Fruit fly (Drosophila melanogaster): Measurements from ENCODE around the gene CG5888.

Gene CG5888

dm6 chr2L:16492617-16493203 is 44.4 kb upstream of the CG5888 start (continued):
- peak; percentile 28 for TF ChIP-seq CG10654 (GFP tag; optimal IDR thresholded peaks at IDR 0.05)
- peak; percentile 83 for TF ChIP-seq az2 (GFP tag; optimal IDR thresholded peaks at IDR 0.05)
- peak; percentile 44; the same call in 1 of the 2 replicates for TF ChIP-seq CG9932 (GFP tag; IDR thresholded peaks at IDR 0.05)
- 0 out of 2 replicates have a peak, but pooled peaks have one; percentile 39 for TF ChIP-seq rib (GFP tag; IDR thresholded peaks at IDR 0.05)
- peak; percentile 37 for TF ChIP-seq Camta (GFP tag; optimal IDR thresholded peaks at IDR 0.05)
- TF ChIP-seq esg (GFP tag; conservative IDR thresholded peaks at IDR 0.05): peak; percentile 63
- peak; percentile 41 for TF ChIP-seq Deaf1 (tag; optimal IDR thresholded peaks at IDR 0.05)
- no peak for TF ChIP-seq CG9797 (GFP tag; optimal IDR thresholded peaks at IDR 0.05)
- TF ChIP-seq CG13123 (GFP tag; optimal IDR thresholded peaks at IDR 0.05): peak; percentile 51
- no peak for TF ChIP-seq ab (GFP tag; optimal IDR thresholded peaks at IDR 0.05)
- peak; percentile 83 for TF ChIP-seq lbe (GFP tag; optimal IDR thresholded peaks at IDR 0.05)
- no peak for TF ChIP-seq toy (GFP tag; IDR thresholded peaks at IDR 0.05)
- TF ChIP-seq zen (tag; optimal IDR thresholded peaks at IDR 0.05): peak; percentile 69
- no peak for TF ChIP-seq aop (GFP tag; IDR thresholded peaks at IDR 0.05)
- TF ChIP-seq CG12769 (tag; optimal IDR thresholded peaks at IDR 0.05): peak; percentile 79
- 0 out of 2 replicates have a peak, but pooled peaks have one; percentile 46 for TF ChIP-seq sim (GFP tag; IDR thresholded peaks at IDR 0.05)
- TF ChIP-seq row (GFP tag; IDR thresholded peaks at IDR 0.05): peak; percentile 93
- peak; percentile 36; the same call in 1 of the 2 replicates for TF ChIP-seq CG31224 (GFP tag; IDR thresholded peaks at IDR 0.05)
- TF ChIP-seq CG9817 (tag; optimal IDR thresholded peaks at IDR 0.05): peak; percentile 77
- TF ChIP-seq HLH4C (GFP tag; IDR thresholded peaks at IDR 0.05; ENCODE audit: partially characterized antibody): no peak
- TF ChIP-seq lov (optimal IDR thresholded peaks at IDR 0.05): no peak
- no peak for TF ChIP-seq lov (GFP tag; IDR thresholded peaks at IDR 0.05)
- peak; percentile 73 for TF ChIP-seq CG14441 (GFP tag; IDR thresholded peaks at IDR 0.05)
- TF ChIP-seq Lim3 (GFP tag; IDR thresholded peaks at IDR 0.05): no peak
- peak; percentile 64; the same call in 1 of the 2 replicates for TF ChIP-seq seq (GFP tag; IDR thresholded peaks at IDR 0.05)
- TF ChIP-seq CG3838 (GFP tag; optimal IDR thresholded peaks at IDR 0.05): peak; percentile 44
- TF ChIP-seq NFAT (GFP tag; IDR thresholded peaks at IDR 0.05): peak; percentile 59
- no peak for TF ChIP-seq C15 (GFP tag; IDR thresholded peaks at IDR 0.05)
- TF ChIP-seq H15 (GFP tag; IDR thresholded peaks at IDR 0.05): peak; percentile 57; the same call in 1 of the 3 replicates
- TF ChIP-seq CG17568 (GFP tag; optimal IDR thresholded peaks at IDR 0.05): peak; percentile 64
- TF ChIP-seq CG11247 (GFP tag; IDR thresholded peaks at IDR 0.05): peak; percentile 47; the same call in 1 of the 2 replicates
- TF ChIP-seq so (GFP tag; IDR thresholded peaks at IDR 0.05): peak; percentile 53; the same call in 1 of the 3 replicates
- TF ChIP-seq CG5180 (GFP tag; optimal IDR thresholded peaks at IDR 0.05): peak; percentile 48
- peak; percentile 6 for TF ChIP-seq CG17186 (GFP tag; optimal IDR thresholded peaks at IDR 0.05)
- TF ChIP-seq CG13424 (tag; optimal IDR thresholded peaks at IDR 0.05): peak; percentile 86
- no peak for TF ChIP-seq bbx (GFP tag; IDR thresholded peaks at IDR 0.05; ENCODE audit: partially characterized antibody)
- TF ChIP-seq CG8290 (GFP tag; optimal IDR thresholded peaks at IDR 0.05): peak; percentile 52
- TF ChIP-seq CG8290 (tag; optimal IDR thresholded peaks at IDR 0.05): peak in 1 of 2 experiments; percentile 85
- TF ChIP-seq pho (GFP tag; optimal IDR thresholded peaks at IDR 0.05): no peak
- peak; percentile 72 for TF ChIP-seq ATbp (GFP tag; optimal IDR thresholded peaks at IDR 0.05)
- TF ChIP-seq CG6689 (GFP tag; IDR thresholded peaks at IDR 0.05): peak; percentile 78
- peak; percentile 38 for TF ChIP-seq kay (GFP tag; optimal IDR thresholded peaks at IDR 0.05)
- TF ChIP-seq CG12219 (GFP tag; optimal IDR thresholded peaks at IDR 0.05): peak; percentile 88
- peak; percentile 67 for TF ChIP-seq CG7271 (tag; optimal IDR thresholded peaks at IDR 0.05)
- no peak for TF ChIP-seq h (optimal IDR thresholded peaks at IDR 0.05)
- peak; percentile 61 for TF ChIP-seq CG1792 (GFP tag; optimal IDR thresholded peaks at IDR 0.05)
- TF ChIP-seq NfI (GFP tag; optimal IDR thresholded peaks at IDR 0.05): peak; percentile 81
- TF ChIP-seq CG15269 (tag; optimal IDR thresholded peaks at IDR 0.05): peak; percentile 87
- TF ChIP-seq Opbp (GFP tag; IDR thresholded peaks at IDR 0.05; ENCODE audit: partially characterized antibody): no peak
- TF ChIP-seq fd3F (GFP tag; optimal IDR thresholded peaks at IDR 0.05): peak; percentile 74
- TF ChIP-seq dm (GFP tag; optimal IDR thresholded peaks at IDR 0.05): peak; percentile 8
